Fruit fly (Drosophila melanogaster) S2 (cell line): ENCODE measurements around the gene Mon1.

Experiments used
- CG8478 ChIP-seq: fragments of >200 bp; optimal IDR thresholded peaks from 2 replicates; lab custom pipeline; 2018
- CTCF ChIP-seq, 2 experiments: fragments of >200 bp; optimal IDR thresholded peaks; 2 replicates each; lab custom pipeline; 2018

DNA sequence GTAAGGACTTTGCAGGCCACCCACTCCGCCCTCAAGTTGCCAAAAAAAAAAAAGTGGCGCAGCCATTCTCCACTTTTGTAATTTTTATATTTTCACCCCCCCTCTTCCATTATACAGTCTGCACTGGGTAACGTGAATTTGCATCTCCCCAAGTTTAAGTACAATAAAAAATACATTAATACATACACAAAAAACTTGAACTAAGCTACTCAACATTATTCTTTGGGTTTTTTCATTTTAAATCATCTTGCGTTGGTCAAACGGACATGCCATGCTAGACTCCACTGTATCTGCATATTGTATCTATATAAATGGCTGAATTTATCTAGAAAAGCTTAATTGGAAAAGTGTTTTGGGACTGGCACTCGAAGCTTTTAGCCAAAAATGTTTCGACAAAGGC lies 11.1 kb downstream of the Mon1 start:
- no peak for TF ChIP-seq CTCF (optimal IDR thresholded peaks at IDR 0.05; lab: Kevin White, UChicago)
- TF ChIP-seq CG8478 (lab: Kevin White, UChicago), result no peak
